Fruit fly (Drosophila melanogaster): ENCODE results near the gene Gnpnat.

The Gnpnat gene

DNA sequence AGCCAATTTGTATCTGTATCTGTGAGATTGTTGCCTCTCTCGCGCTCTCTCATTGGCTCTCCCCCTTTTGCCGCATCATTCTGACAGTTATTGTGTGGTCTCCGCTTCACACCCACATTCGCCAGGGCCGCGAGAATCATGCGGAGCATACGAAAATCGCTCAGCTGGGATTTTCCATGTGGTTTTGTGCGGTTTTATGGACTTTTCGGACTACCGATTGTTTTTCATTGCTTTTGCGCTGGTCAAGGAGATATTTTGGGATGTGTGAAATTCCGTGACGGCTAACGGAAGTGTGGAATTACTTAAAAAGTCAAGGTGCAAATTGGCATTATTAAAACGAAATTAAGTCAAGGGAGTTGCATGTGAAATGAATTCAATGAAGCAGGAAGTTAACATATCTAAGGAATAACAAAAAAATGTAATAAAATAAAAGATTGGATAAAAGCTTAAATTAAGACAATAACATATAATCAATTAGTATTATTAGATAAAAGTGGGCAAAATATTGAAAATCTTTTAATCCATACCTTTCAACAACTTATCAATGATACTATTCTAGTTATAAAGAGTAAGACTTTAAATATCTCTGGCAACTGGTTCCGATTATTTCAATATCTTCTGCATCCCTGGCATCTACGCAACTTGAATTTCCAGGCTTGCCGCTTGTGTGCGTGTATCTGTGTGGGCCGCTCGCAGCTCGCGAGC is 34.2 kb downstream of the Gnpnat start (continued):
- peak; percentile 40 for TF ChIP-seq CG10147 (GFP tag; optimal IDR thresholded peaks at IDR 0.05)
- peak; percentile 74 for TF ChIP-seq CG13775 (GFP tag; optimal IDR thresholded peaks at IDR 0.05)
- no peak for TF ChIP-seq D19A (tag; optimal IDR thresholded peaks at IDR 0.05)
- no peak for TF ChIP-seq seq (GFP tag; IDR thresholded peaks at IDR 0.05)
- no peak for TF ChIP-seq CG8089 (GFP tag; optimal IDR thresholded peaks at IDR 0.05)
- no peak for TF ChIP-seq NfI (GFP tag; optimal IDR thresholded peaks at IDR 0.05)
- peak; percentile 8 for TF ChIP-seq Hsf (GFP tag; optimal IDR thresholded peaks at IDR 0.05)
- peak; percentile 5 for TF ChIP-seq Ssrp (tag; optimal IDR thresholded peaks at IDR 0.05)
- no peak for TF ChIP-seq HmgZ (tag; optimal IDR thresholded peaks at IDR 0.05)
- no peak for TF ChIP-seq fd64A (GFP tag; optimal IDR thresholded peaks at IDR 0.05)
- no peak; the same call in 1 of the 2 replicates for TF ChIP-seq Xrp1 (GFP tag; IDR thresholded peaks at IDR 0.05)
- peak; percentile 2 for TF ChIP-seq CG3995 (GFP tag; optimal IDR thresholded peaks at IDR 0.05)
- no peak for TF ChIP-seq CG8388 (GFP tag; optimal IDR thresholded peaks at IDR 0.05)
- no peak for TF ChIP-seq CG4617 (GFP tag; optimal IDR thresholded peaks at IDR 0.05; ENCODE audit: borderline replicate concordance)
- TF ChIP-seq CG34422 (GFP tag; IDR thresholded peaks at IDR 0.05), result no peak; the same call in 1 of the 3 replicates
- no peak for TF ChIP-seq Optix (GFP tag; IDR thresholded peaks at IDR 0.05)
- TF ChIP-seq tx (GFP tag; optimal IDR thresholded peaks at IDR 0.05), result no peak
- TF ChIP-seq sob (GFP tag; IDR thresholded peaks at IDR 0.05), result peak; percentile 54; the same call in 1 of the 2 replicates
- no peak for TF ChIP-seq CG1832 (GFP tag; optimal IDR thresholded peaks at IDR 0.05)
- no peak for TF ChIP-seq klu (GFP tag; IDR thresholded peaks at IDR 0.05)
- TF ChIP-seq Abd-B (GFP tag; optimal IDR thresholded peaks at IDR 0.05), result peak; percentile 45
- TF ChIP-seq dmrt99B (tag; optimal IDR thresholded peaks at IDR 0.05), result peak; percentile 14
- TF ChIP-seq org-1 (GFP tag; optimal IDR thresholded peaks at IDR 0.05), result no peak
- peak; percentile 13 for TF ChIP-seq odd (GFP tag; optimal IDR thresholded peaks at IDR 0.05)
- TF ChIP-seq dpn (GFP tag; optimal IDR thresholded peaks at IDR 0.05), result peak in 1 of 2 experiments; percentile 49
- no peak for TF ChIP-seq sc (optimal IDR thresholded peaks at IDR 0.05)
- TF ChIP-seq sc (GFP tag; optimal IDR thresholded peaks at IDR 0.05), result no peak
- TF ChIP-seq CG16813 (GFP tag; IDR thresholded peaks at IDR 0.05; ENCODE audit: partially characterized antibody), result no peak
- no peak for TF ChIP-seq btn (GFP tag; optimal IDR thresholded peaks at IDR 0.05)
- TF ChIP-seq CG17186 (GFP tag; optimal IDR thresholded peaks at IDR 0.05), result no peak
- no peak for TF ChIP-seq CG4328 (GFP tag; optimal IDR thresholded peaks at IDR 0.05)
- no peak for TF ChIP-seq repo (GFP tag; optimal IDR thresholded peaks at IDR 0.05)
- TF ChIP-seq CoRest (tag; optimal IDR thresholded peaks at IDR 0.05), result peak; percentile 63
- no peak for TF ChIP-seq en (GFP tag; optimal IDR thresholded peaks at IDR 0.05)
- TF ChIP-seq Poxn (GFP tag; IDR thresholded peaks at IDR 0.05), result no peak
- TF ChIP-seq CG13123 (GFP tag; optimal IDR thresholded peaks at IDR 0.05), result no peak
- no peak for TF ChIP-seq Hand (GFP tag; optimal IDR thresholded peaks at IDR 0.05)
- no peak for TF ChIP-seq CG11398 (GFP tag; optimal IDR thresholded peaks at IDR 0.05)
- no peak for TF ChIP-seq pfk (GFP tag; optimal IDR thresholded peaks at IDR 0.05)
- TF ChIP-seq bowl (GFP tag; IDR thresholded peaks at IDR 0.05), result no peak
- peak; percentile 24 for TF ChIP-seq CG12659 (GFP tag; optimal IDR thresholded peaks at IDR 0.05)
- no peak for TF ChIP-seq Myb (GFP tag; optimal IDR thresholded peaks at IDR 0.05)
- no peak for TF ChIP-seq Hey (tag; optimal IDR thresholded peaks at IDR 0.05)
- no peak for TF ChIP-seq hbn (GFP tag; IDR thresholded peaks at IDR 0.05; ENCODE audit: partially characterized antibody)
- no peak for TF ChIP-seq CG7745 (tag; optimal IDR thresholded peaks at IDR 0.05)
- peak; percentile 13 for TF ChIP-seq CG2120 (GFP tag; optimal IDR thresholded peaks at IDR 0.05)
- TF ChIP-seq Sry-β (GFP tag; optimal IDR thresholded peaks at IDR 0.05), result peak; percentile 58
- peak; percentile 10 for TF ChIP-seq HLH54F (GFP tag; optimal IDR thresholded peaks at IDR 0.05)
- no peak for TF ChIP-seq Adf1 (GFP tag; IDR thresholded peaks at IDR 0.05)
- peak; percentile 48; the same call in 1 of the 2 replicates for TF ChIP-seq CG8765 (GFP tag; IDR thresholded peaks at IDR 0.05)
